Fruit fly (Drosophila melanogaster) Kc167 (cell line): ENCODE results near the gene Cyp313a2.

Source experiments
- Myc ChIP-seq: fragments of >200 bp; optimal IDR thresholded peaks from 2 replicates; lab custom pipeline; 2017; ENCODE audit warnings: missing external identifiers
- Sin3A ChIP-seq: fragments of >200 bp; optimal IDR thresholded peaks from 2 replicates; lab custom pipeline; 2018; ENCODE audit warnings: missing external identifiers
- h ChIP-seq: fragments of >200 bp; optimal IDR thresholded peaks from 3 replicates; lab custom pipeline; 2018; ENCODE audit warnings: missing external identifiers
- insv ChIP-seq: fragments of >200 bp; optimal IDR thresholded peaks from 3 replicates; lab custom pipeline; 2018; ENCODE audit warnings: missing external identifiers
- psq ChIP-seq: fragments of >200 bp; optimal IDR thresholded peaks from 2 replicates; lab custom pipeline; 2017; ENCODE audit warnings: missing external identifiers
- ttk ChIP-seq: sonication (Bioruptor generic); optimal IDR thresholded peaks from 2 replicates; lab custom pipeline; 2017; ENCODE audit warnings: missing external identifiers

DNA sequence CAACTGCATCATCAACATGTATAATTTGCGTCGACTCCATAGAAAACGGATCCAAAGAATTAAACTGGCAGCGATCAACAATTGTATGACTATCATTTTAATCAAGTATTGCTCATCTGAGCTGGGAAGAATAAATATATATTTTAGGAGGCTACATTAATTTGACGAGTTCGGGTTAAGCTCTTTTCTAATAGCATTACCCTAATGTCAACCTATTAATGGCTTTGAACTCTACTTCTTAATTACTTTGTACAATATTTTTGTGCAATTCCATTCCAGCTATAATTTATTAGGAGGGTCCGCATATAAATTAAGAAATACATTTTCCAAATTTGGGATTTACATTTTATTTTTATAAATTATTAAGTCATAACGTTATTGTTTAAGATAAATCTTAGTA lies at the start of gene Cyp313a2:
- TF ChIP-seq ttk (lab: Kevin White, UChicago) (no peak), Myc (lab: Kevin White, UChicago) (no peak), psq (no peak), h (lab: Kevin White, UChicago) (no peak), insv (lab: Kevin White, UChicago) (no peak), Sin3A (lab: Kevin White, UChicago) (no peak)
